Fruit fly (Drosophila melanogaster): Measurements from ENCODE around the gene eIF4E4.

DNA sequence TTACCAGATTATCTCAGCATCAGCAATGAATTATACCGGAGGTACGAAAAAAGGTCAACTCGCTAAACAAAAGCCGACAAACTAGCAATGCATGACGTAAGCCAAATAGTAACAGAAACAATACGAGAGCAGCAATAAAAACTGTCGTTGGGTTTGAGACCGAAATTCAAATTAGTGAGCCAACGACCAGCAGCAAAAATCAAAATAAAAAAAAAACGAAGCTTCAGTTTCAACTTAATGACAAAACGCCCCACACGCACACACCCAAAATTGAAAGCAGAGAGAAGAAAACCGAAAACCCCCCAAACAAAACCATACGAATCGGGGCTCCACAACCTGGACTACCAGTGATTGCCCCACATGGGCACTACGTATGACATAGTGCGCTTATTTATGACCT lies 28.7 kb upstream of the eIF4E4 start:
- TF ChIP-seq insv (optimal IDR thresholded peaks at IDR 0.05) (no peak), psq (optimal IDR thresholded peaks at IDR 0.05) (no peak), ttk (optimal IDR thresholded peaks at IDR 0.05) (no peak), h (optimal IDR thresholded peaks at IDR 0.05) (no peak)
